Fruit fly (Drosophila melanogaster): ENCODE measurements around the gene CG2260.

CG2260 gene

DNA sequence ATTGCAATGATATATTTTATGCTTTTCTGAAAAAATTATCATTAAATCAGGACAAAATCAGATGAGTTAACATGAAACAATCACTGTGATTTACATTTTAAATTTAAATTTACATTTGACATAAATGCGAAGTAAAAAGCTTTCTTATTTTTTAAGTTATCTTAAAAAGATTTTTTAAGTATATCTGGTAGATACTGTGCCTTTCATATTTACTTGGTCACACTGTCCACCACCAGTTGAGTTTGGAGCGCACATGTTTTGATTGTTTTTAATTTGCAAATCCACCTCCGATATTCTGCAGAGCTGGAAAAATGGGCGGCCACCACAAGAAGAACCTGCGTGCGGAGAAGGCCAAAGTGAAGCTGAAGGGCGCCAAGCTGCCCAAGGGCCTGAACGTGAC lies 4.1 kb downstream of the CG2260 start, which contains the start of gene CG1575 (continued):
- TF ChIP-seq CG6854 (GFP tag; optimal IDR thresholded peaks at IDR 0.05) (no peak), CG12104 (GFP tag; optimal IDR thresholded peaks at IDR 0.05) (no peak), crp (GFP tag; optimal IDR thresholded peaks at IDR 0.05) (peak in 1 of 2 experiments; percentile 29), pita (GFP tag; optimal IDR thresholded peaks at IDR 0.05) (no peak), scrt (GFP tag; optimal IDR thresholded peaks at IDR 0.05) (peak; percentile 76), CG13624 (GFP tag; optimal IDR thresholded peaks at IDR 0.05) (no peak), gem (tag; optimal IDR thresholded peaks at IDR 0.05) (no peak), Tbp (GFP tag; optimal IDR thresholded peaks at IDR 0.05) (no peak), fd64A (GFP tag; optimal IDR thresholded peaks at IDR 0.05) (no peak), E2f2 (GFP tag; IDR thresholded peaks at IDR 0.05) (peak; percentile 67), fu2 (GFP tag; optimal IDR thresholded peaks at IDR 0.05) (no peak), gfzf (GFP tag; optimal IDR thresholded peaks at IDR 0.05) (peak; percentile 50), Med (GFP tag) (peak; percentile 63), Atf6 (GFP tag; IDR thresholded peaks at IDR 0.05) (no peak), MESR4 (GFP tag; optimal IDR thresholded peaks at IDR 0.05) (peak; percentile 9), kah (GFP tag; optimal IDR thresholded peaks at IDR 0.05) (peak; percentile 59), NK7.1 (GFP tag; optimal IDR thresholded peaks at IDR 0.05) (no peak), stwl (tag; optimal IDR thresholded peaks at IDR 0.05) (peak; percentile 97), ftz-f1 (GFP tag; optimal IDR thresholded peaks at IDR 0.05) (no peak), CG10543 (GFP tag; optimal IDR thresholded peaks at IDR 0.05) (no peak), CG2889 (GFP tag; IDR thresholded peaks at IDR 0.05) (no peak), CG17186 (GFP tag; optimal IDR thresholded peaks at IDR 0.05) (no peak), nerfin-2 (GFP tag; IDR thresholded peaks at IDR 0.05; ENCODE audit: partially characterized antibody) (no peak), tll (GFP tag; optimal IDR thresholded peaks at IDR 0.05) (no peak), Jarid2 (GFP tag; optimal IDR thresholded peaks at IDR 0.05) (no peak)

DNA sequence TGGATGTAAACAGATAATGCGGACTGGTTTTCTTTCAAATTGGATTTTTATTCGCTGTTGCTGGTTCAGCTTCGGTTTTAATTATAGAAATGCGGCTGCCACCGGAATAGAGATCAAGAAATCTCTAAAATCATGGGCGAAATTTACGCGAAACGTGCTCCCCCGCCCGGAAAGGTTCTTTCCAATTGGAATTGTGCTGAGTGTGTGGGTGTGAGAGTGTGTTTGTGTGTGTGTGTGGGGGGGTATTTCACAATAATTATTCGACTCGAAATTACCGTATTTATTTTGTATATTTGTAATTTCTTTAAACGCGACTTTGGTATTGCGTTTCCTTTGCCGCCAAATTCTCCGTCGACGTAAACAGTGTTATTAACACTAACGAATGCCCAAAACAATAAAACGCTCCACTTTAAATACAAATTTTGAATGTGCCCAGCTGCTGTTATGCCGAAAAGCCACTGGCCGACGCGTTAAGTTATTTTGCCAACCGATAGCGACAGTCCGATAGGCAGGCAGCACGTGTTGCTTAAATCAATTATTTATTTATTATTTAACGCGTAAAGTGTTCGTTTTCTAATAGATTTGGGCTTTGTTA lies 5.1 kb downstream of the CG2260 start, which contains the start of gene Gclc:
Gene Gclc (minus strand): TSS at position 431 of the 595 bp plus-strand sequence.
- peak; percentile 23 for TF ChIP-seq Max (GFP tag; optimal IDR thresholded peaks at IDR 0.05)
- TF ChIP-seq gcm2 (GFP tag; optimal IDR thresholded peaks at IDR 0.05) = no peak
- no peak for TF ChIP-seq lola (GFP tag; optimal IDR thresholded peaks at IDR 0.05)
- TF ChIP-seq Chrac-16 (GFP tag; optimal IDR thresholded peaks at IDR 0.05) = no peak
- no peak for TF ChIP-seq ewg (GFP tag; optimal IDR thresholded peaks at IDR 0.05)
- no peak for TF ChIP-seq CG11695 (GFP tag; IDR thresholded peaks at IDR 0.05)
- TF ChIP-seq knrl (GFP tag; IDR thresholded peaks at IDR 0.05; ENCODE audit: partially characterized antibody) = peak; percentile 45; the same call in 2 of the 3 replicates
- peak; percentile 19 for TF ChIP-seq CG6813 (GFP tag; optimal IDR thresholded peaks at IDR 0.05)
- TF ChIP-seq CG18011 (GFP tag; optimal IDR thresholded peaks at IDR 0.05) = no peak
- no peak for TF ChIP-seq CG15479 (GFP tag; optimal IDR thresholded peaks at IDR 0.05)
- TF ChIP-seq Sox100B (GFP tag; optimal IDR thresholded peaks at IDR 0.05) = no peak
- no peak for TF ChIP-seq Kr (GFP tag; optimal IDR thresholded peaks at IDR 0.05)
- TF ChIP-seq CG10543 (GFP tag; optimal IDR thresholded peaks at IDR 0.05) = no peak
- TF ChIP-seq CG43689 (GFP tag; IDR thresholded peaks at IDR 0.05) = no peak
- TF ChIP-seq lmd (GFP tag; IDR thresholded peaks at IDR 0.05) = no peak
- no peak for TF ChIP-seq CG5953 (GFP tag; IDR thresholded peaks at IDR 0.05)
- no peak for TF ChIP-seq CG4424 (GFP tag; optimal IDR thresholded peaks at IDR 0.05)
- peak; percentile 55 for TF ChIP-seq Elba2 (GFP tag; optimal IDR thresholded peaks at IDR 0.05)
- peak; percentile 29; the same call in 1 of the 3 replicates for TF ChIP-seq CG16813 (GFP tag; IDR thresholded peaks at IDR 0.05; ENCODE audit: partially characterized antibody)
- TF ChIP-seq CG10321 (GFP tag; IDR thresholded peaks at IDR 0.05) = no peak
- TF ChIP-seq z (GFP tag; IDR thresholded peaks at IDR 0.05) = no peak
- TF ChIP-seq Fer2 (tag; optimal IDR thresholded peaks at IDR 0.05) = no peak
- no peak for TF ChIP-seq CG31365 (tag; optimal IDR thresholded peaks at IDR 0.05)
- TF ChIP-seq twi (tag; optimal IDR thresholded peaks at IDR 0.05) = no peak
- TF ChIP-seq CG16779 (GFP tag; IDR thresholded peaks at IDR 0.05) = no peak
- TF ChIP-seq CG1024 (GFP tag; IDR thresholded peaks at IDR 0.05) = no peak

Data from whole organism, embryonic.